Fruit fly (Drosophila melanogaster): ENCODE measurements around the gene CG43074.

CG43074 gene

dm6 chr3L:3485088-3485710 is 746 bp upstream of the CG43074 start (continued):
- no peak for TF ChIP-seq gcm2 (GFP tag; optimal IDR thresholded peaks at IDR 0.05)
- no peak for TF ChIP-seq luna (GFP tag; optimal IDR thresholded peaks at IDR 0.05)
- no peak for TF ChIP-seq dpn (GFP tag; optimal IDR thresholded peaks at IDR 0.05)
- no peak for TF ChIP-seq Atf6 (GFP tag; IDR thresholded peaks at IDR 0.05)
- TF ChIP-seq CG16813 (GFP tag; IDR thresholded peaks at IDR 0.05; ENCODE audit: partially characterized antibody): no peak
- no peak for TF ChIP-seq CG8359 (GFP tag; optimal IDR thresholded peaks at IDR 0.05; ENCODE audit: borderline replicate concordance)
- TF ChIP-seq GATAe (GFP tag; conservative IDR thresholded peaks at IDR 0.05): no peak
- TF ChIP-seq row (GFP tag; IDR thresholded peaks at IDR 0.05): peak; percentile 68
- TF ChIP-seq CG7357 (GFP tag; IDR thresholded peaks at IDR 0.05): no peak
- TF ChIP-seq tin (GFP tag; optimal IDR thresholded peaks at IDR 0.05): no peak
- no peak for TF ChIP-seq zfh1 (GFP tag; IDR thresholded peaks at IDR 0.05)
- peak; percentile 5 for TF ChIP-seq Fer1 (GFP tag; optimal IDR thresholded peaks at IDR 0.05)
- no peak for TF ChIP-seq az2 (GFP tag; optimal IDR thresholded peaks at IDR 0.05)
- no peak for TF ChIP-seq pfk (GFP tag; optimal IDR thresholded peaks at IDR 0.05)
- TF ChIP-seq CG11696 (GFP tag; IDR thresholded peaks at IDR 0.05): no peak
- TF ChIP-seq shn (GFP tag; optimal IDR thresholded peaks at IDR 0.05): no peak
- TF ChIP-seq ro (GFP tag; IDR thresholded peaks at IDR 0.05): no peak
- no peak for TF ChIP-seq CG10209 (GFP tag; optimal IDR thresholded peaks at IDR 0.05)
- no peak for TF ChIP-seq fd3F (GFP tag; optimal IDR thresholded peaks at IDR 0.05)
- peak; percentile 26 for TF ChIP-seq CG8281 (tag; optimal IDR thresholded peaks at IDR 0.05)
- TF ChIP-seq CG12299 (tag; optimal IDR thresholded peaks at IDR 0.05): no peak
- TF ChIP-seq Aef1 (GFP tag; IDR thresholded peaks at IDR 0.05): no peak
- no peak for TF ChIP-seq Dll (GFP tag; IDR thresholded peaks at IDR 0.05; ENCODE audit: partially characterized antibody)
- TF ChIP-seq sqz (GFP tag; optimal IDR thresholded peaks at IDR 0.05): no peak
- TF ChIP-seq nau (GFP tag; optimal IDR thresholded peaks at IDR 0.05): no peak
- no peak for TF ChIP-seq BtbVII (GFP tag; optimal IDR thresholded peaks at IDR 0.05)
- TF ChIP-seq C15 (GFP tag; IDR thresholded peaks at IDR 0.05): no peak
- TF ChIP-seq peb (GFP tag; IDR thresholded peaks at IDR 0.05): no peak
- no peak for TF ChIP-seq CG31224 (GFP tag; IDR thresholded peaks at IDR 0.05)
- TF ChIP-seq sens-2 (GFP tag; IDR thresholded peaks at IDR 0.05): no peak
- no peak for TF ChIP-seq Mrtf (GFP tag; IDR thresholded peaks at IDR 0.05)
- 0 out of 3 replicates have a peak, but pooled peaks have one; percentile 20 for TF ChIP-seq ken (GFP tag; IDR thresholded peaks at IDR 0.05)
- TF ChIP-seq CG4360 (GFP tag; IDR thresholded peaks at IDR 0.05): no peak
- TF ChIP-seq gt (GFP tag; IDR thresholded peaks at IDR 0.05): no peak
- no peak for TF ChIP-seq CG2202 (tag; optimal IDR thresholded peaks at IDR 0.05)
- TF ChIP-seq Antp (GFP tag; optimal IDR thresholded peaks at IDR 0.05): no peak
- TF ChIP-seq CG17186 (GFP tag; optimal IDR thresholded peaks at IDR 0.05): no peak
- TF ChIP-seq B-H1 (GFP tag; IDR thresholded peaks at IDR 0.05): no peak
- TF ChIP-seq CG42726 (GFP tag; IDR thresholded peaks at IDR 0.05; ENCODE audit: partially characterized antibody): no peak
- TF ChIP-seq MESR4 (GFP tag; optimal IDR thresholded peaks at IDR 0.05): no peak
- no peak for TF ChIP-seq rib (GFP tag; IDR thresholded peaks at IDR 0.05)
- TF ChIP-seq ac (GFP tag; optimal IDR thresholded peaks at IDR 0.05): no peak
- no peak for TF ChIP-seq ham (GFP tag; IDR thresholded peaks at IDR 0.05)
- no peak for TF ChIP-seq Six4 (GFP tag; optimal IDR thresholded peaks at IDR 0.05)
- no peak for TF ChIP-seq abd-A (tag; optimal IDR thresholded peaks at IDR 0.05)
- TF ChIP-seq Oli (tag; optimal IDR thresholded peaks at IDR 0.05): peak; percentile 2
- TF ChIP-seq CG3995 (GFP tag; optimal IDR thresholded peaks at IDR 0.05): no peak
- TF ChIP-seq twi (tag; optimal IDR thresholded peaks at IDR 0.05): no peak
- TF ChIP-seq Xbp1 (GFP tag; optimal IDR thresholded peaks at IDR 0.05): no peak
- TF ChIP-seq CG10431 (GFP tag; optimal IDR thresholded peaks at IDR 0.05): no peak
- TF ChIP-seq CG33557 (GFP tag; optimal IDR thresholded peaks at IDR 0.05): no peak
